Worm (Caenorhabditis elegans): ENCODE measurements around the gene nfki-1.

- TF ChIP-seq nhr-12 (tag; optimal IDR thresholded peaks at IDR 0.05) (no peak), lin-32 (GFP tag; optimal IDR thresholded peaks at IDR 0.05) (no peak), snpc-4 (tag; optimal IDR thresholded peaks at IDR 0.05) (no peak), unc-120 (tag; optimal IDR thresholded peaks at IDR 0.05; ENCODE audit: poor library complexity, severe bottlenecking) (no peak), unc-39 (tag; optimal IDR thresholded peaks at IDR 0.05) (no peak), nhr-28 (tag; optimal IDR thresholded peaks at IDR 0.05) (no peak), flh-1 (GFP tag; optimal IDR thresholded peaks at IDR 0.05) (no peak), pha-4 (tag; optimal IDR thresholded peaks at IDR 0.05) (no peak), blmp-1 (tag; optimal IDR thresholded peaks at IDR 0.05) (no peak), lin-13 (tag; optimal IDR thresholded peaks at IDR 0.05) (no peak), sptf-1 (tag; optimal IDR thresholded peaks at IDR 0.05) (no peak)
Measured at ce11 chrX:15374668-15375208, 19.7 kb downstream of the nfki-1 start.

Data from whole organism, mixed stage, embryonic.